Fruit fly (Drosophila melanogaster) whole organism, embryonic: ENCODE results near the gene CG4455.

ENCODE experiments used
- Awh ChIP-seq: fragments of 200-800 bp; sonication (Bioruptor generic); IDR thresholded peaks from 2 replicates; pipeline ENCODE4, ENCODE4 v1.3.6; 2022; ENCODE audit warnings: missing biosample characterization, missing genetic modification characterization
- B-H2 ChIP-seq: fragments of 200-800 bp; sonication (Bioruptor generic); optimal IDR thresholded peaks from 2 replicates; lab custom pipeline; 2018; ENCODE audit warnings: missing biosample characterization, mild to moderate bottlenecking, missing genetic modification characterization
- CG10209 ChIP-seq: fragments of 200-800 bp; sonication (Bioruptor generic); optimal IDR thresholded peaks from 3 replicates; lab custom pipeline; 2017; ENCODE audit warnings: missing biosample characterization, mild to moderate bottlenecking, missing genetic modification characterization, missing genetic modification reagents
- CG1024 ChIP-seq: fragments of 200-800 bp; sonication (Bioruptor generic); IDR thresholded peaks from 2 replicates; pipeline ENCODE4 v1.3.6; 2022; ENCODE audit warnings: missing biosample characterization, missing genetic modification characterization
- CG10267 ChIP-seq: fragments of 200-800 bp; sonication (Bioruptor generic); optimal IDR thresholded peaks from 2 replicates; lab custom pipeline; 2018; ENCODE audit warnings: missing biosample characterization, mild to moderate bottlenecking, missing genetic modification characterization, moderate library complexity
- CG10462 ChIP-seq: fragments of 200-800 bp; sonication (Bioruptor generic); optimal IDR thresholded peaks from 2 replicates; lab custom pipeline; 2016; ENCODE audit warnings: missing biosample characterization, missing genetic modification characterization
- CG11456 ChIP-seq: fragments of 200-800 bp; sonication (Bioruptor generic); IDR thresholded peaks from 3 replicates; pipeline ENCODE4 v1.3.6; 2022; ENCODE audit warnings: missing biosample characterization, missing genetic modification characterization
- CG11696 ChIP-seq: fragments of 200-800 bp; sonication (Bioruptor generic); IDR thresholded peaks from 2 replicates; pipeline ENCODE4 v1.3.6; 2022; ENCODE audit warnings: missing biosample characterization, missing genetic modification characterization
- CG1529 ChIP-seq: fragments of 200-800 bp; sonication (Bioruptor generic); optimal IDR thresholded peaks from 3 replicates; lab custom pipeline; 2018; ENCODE audit warnings: missing biosample characterization, missing genetic modification characterization
- CG16813 ChIP-seq: fragments of 200-800 bp; sonication (Bioruptor generic); IDR thresholded peaks from 3 replicates; pipeline ENCODE4 v1.3.6; 2022; ENCODE audit warnings: missing biosample characterization, missing genetic modification characterization; ENCODE audit not compliant: partially characterized antibody
- CG16815 ChIP-seq: fragments of 200-800 bp; sonication (Bioruptor generic); optimal IDR thresholded peaks from 3 replicates; lab custom pipeline; 2017; ENCODE audit warnings: missing biosample characterization, mild to moderate bottlenecking, missing genetic modification characterization
- CG17361 ChIP-seq: fragments of 200-800 bp; sonication (Bioruptor generic); IDR thresholded peaks from 3 replicates; pipeline ENCODE4 v1.3.6; 2022; ENCODE audit warnings: missing biosample characterization, missing genetic modification characterization
- CG17912 ChIP-seq: fragments of 200-800 bp; sonication (Bioruptor generic); optimal IDR thresholded peaks from 2 replicates; lab custom pipeline; 2018; ENCODE audit warnings: missing biosample characterization, mild to moderate bottlenecking, missing genetic modification characterization
- CG2889 ChIP-seq: fragments of 200-800 bp; sonication (Bioruptor generic); IDR thresholded peaks from 3 replicates; pipeline ENCODE4 v1.3.6; 2022; ENCODE audit warnings: missing biosample characterization, missing genetic modification characterization
- CG3407 ChIP-seq: fragments of 200-800 bp; sonication (Bioruptor generic); optimal IDR thresholded peaks from 2 replicates; lab custom pipeline; 2018; ENCODE audit warnings: missing biosample characterization, mild to moderate bottlenecking, missing genetic modification characterization
- CG6254 ChIP-seq: fragments of 200-800 bp; sonication (Bioruptor generic); optimal IDR thresholded peaks from 3 replicates; lab custom pipeline; 2017; ENCODE audit warnings: mild to moderate bottlenecking, missing biosample characterization, missing genetic modification reagents, missing genetic modification characterization
- CG6689 ChIP-seq: fragments of 200-800 bp; sonication (Bioruptor generic); IDR thresholded peaks from 2 replicates; pipeline ENCODE4 v1.3.6; 2022; ENCODE audit warnings: missing biosample characterization, missing genetic modification characterization
- CG8281 ChIP-seq: fragments of 200-800 bp; sonication (Bioruptor generic); optimal IDR thresholded peaks from 2 replicates; lab custom pipeline; 2018; ENCODE audit warnings: missing biosample characterization, mild to moderate bottlenecking, missing genetic modification characterization, moderate library complexity
- CG8359 ChIP-seq: fragments of 200-800 bp; sonication (Bioruptor generic); optimal IDR thresholded peaks from 2 replicates; lab custom pipeline; 2017; ENCODE audit warnings: missing biosample characterization, mild to moderate bottlenecking, missing genetic modification characterization, borderline replicate concordance
- Dfd ChIP-seq, 2 experiments: fragments of >200 bp; optimal IDR thresholded peaks; 2 replicates each; lab custom pipeline; 2017; ENCODE audit warnings: missing biosample characterization in 2 of 2, missing genetic modification characterization in 2 of 2
- Drgx ChIP-seq: fragments of 200-800 bp; sonication (Bioruptor generic); IDR thresholded peaks from 2 replicates; pipeline ENCODE4 v1.3.6; 2022; ENCODE audit warnings: missing biosample characterization, missing genetic modification characterization
- Elba2 ChIP-seq: fragments of 200-800 bp; sonication (Bioruptor generic); optimal IDR thresholded peaks from 3 replicates; lab custom pipeline; 2016; ENCODE audit warnings: missing biosample characterization, missing genetic modification characterization
- H15 ChIP-seq: fragments of 200-800 bp; sonication (Bioruptor generic); IDR thresholded peaks from 3 replicates; pipeline ENCODE4 v1.3.6; 2022; ENCODE audit warnings: missing biosample characterization, missing genetic modification characterization
- MTF-1 ChIP-seq: fragments of 200-800 bp; sonication (Bioruptor generic); optimal IDR thresholded peaks from 2 replicates; lab custom pipeline; 2018; ENCODE audit warnings: missing biosample characterization, mild to moderate bottlenecking, missing genetic modification characterization, borderline replicate concordance
- Pdp1 ChIP-seq, 2 experiments: fragments of 200-800 bp; sonication (Bioruptor generic); optimal IDR thresholded peaks; 3 replicates each; lab custom pipeline; 2016; ENCODE audit warnings: missing biosample characterization in 2 of 2, missing genetic modification characterization in 2 of 2, mild to moderate bottlenecking in 1 of 2, moderate library complexity in 1 of 2
- Sin3A ChIP-seq: fragments of >200 bp; optimal IDR thresholded peaks from 2 replicates; lab custom pipeline; 2018
- TFAM ChIP-seq: fragments of 200-800 bp; sonication (Bioruptor generic); optimal IDR thresholded peaks from 2 replicates; lab custom pipeline; 2017; ENCODE audit warnings: missing biosample characterization, missing genetic modification characterization, inconsistent platforms
- Usf ChIP-seq: fragments of 200-800 bp; sonication (Bioruptor generic); optimal IDR thresholded peaks from 2 replicates; lab custom pipeline; 2017; ENCODE audit warnings: missing genotype, missing biosample characterization, missing genetic modification characterization
- abd-A ChIP-seq: fragments of 200-800 bp; sonication (Bioruptor generic); optimal IDR thresholded peaks from 3 replicates; lab custom pipeline; 2019; ENCODE audit warnings: missing biosample characterization, mild to moderate bottlenecking, missing genetic modification characterization, moderate library complexity
- amos ChIP-seq: fragments of 200-800 bp; sonication (Bioruptor generic); IDR thresholded peaks from 2 replicates; pipeline ENCODE4 v1.3.6; 2022; ENCODE audit warnings: missing biosample characterization, missing genetic modification characterization; ENCODE audit not compliant: partially characterized antibody
- az2 ChIP-seq: fragments of 200-800 bp; sonication (Bioruptor generic); optimal IDR thresholded peaks from 3 replicates; lab custom pipeline; 2016; ENCODE audit warnings: missing biosample characterization, missing genetic modification characterization
- ci ChIP-seq: fragments of 200-800 bp; sonication (Bioruptor generic); IDR thresholded peaks from 3 replicates; pipeline ENCODE4 v1.3.6; 2022; ENCODE audit warnings: missing biosample characterization, missing genetic modification characterization
- cwo ChIP-seq: fragments of 200-800 bp; sonication (Bioruptor generic); optimal IDR thresholded peaks from 3 replicates; lab custom pipeline; 2017; ENCODE audit warnings: missing biosample characterization, missing genetic modification characterization, mild to moderate bottlenecking, moderate library complexity, missing genetic modification reagents
- dmrt99B ChIP-seq: fragments of 200-800 bp; sonication (Bioruptor generic); optimal IDR thresholded peaks from 2 replicates; lab custom pipeline; 2018; ENCODE audit warnings: missing biosample characterization, mild to moderate bottlenecking, missing genetic modification characterization, moderate library complexity
- dpn ChIP-seq, 2 experiments: fragments of 200-800 bp; sonication (Bioruptor generic); optimal IDR thresholded peaks; 3 replicates each; lab custom pipeline; 2016; ENCODE audit warnings: missing biosample characterization in 2 of 2, missing genetic modification characterization in 2 of 2
- grau ChIP-seq: fragments of 200-800 bp; optimal IDR thresholded peaks from 3 replicates; lab custom pipeline; 2019; ENCODE audit warnings: missing biosample characterization, mild to moderate bottlenecking, missing genetic modification characterization, moderate library complexity
- ken ChIP-seq: fragments of 200-800 bp; sonication (Bioruptor generic); IDR thresholded peaks from 3 replicates; pipeline ENCODE4 v1.3.6; 2022; ENCODE audit warnings: missing biosample characterization, missing genetic modification characterization
- pfk ChIP-seq: fragments of 200-800 bp; sonication (Bioruptor generic); optimal IDR thresholded peaks from 2 replicates; lab custom pipeline; 2018; ENCODE audit warnings: missing biosample characterization, mild to moderate bottlenecking, missing genetic modification characterization, moderate library complexity
- pnt ChIP-seq: fragments of 200-800 bp; sonication (Bioruptor generic); optimal IDR thresholded peaks from 3 replicates; lab custom pipeline; 2016; ENCODE audit warnings: missing biosample characterization, missing genetic modification characterization
- run ChIP-seq: fragments of 200-800 bp; sonication (Bioruptor generic); optimal IDR thresholded peaks from 3 replicates; lab custom pipeline; 2018; ENCODE audit warnings: missing biosample characterization, mild to moderate bottlenecking, missing genetic modification characterization
- sens-2 ChIP-seq: fragments of 200-800 bp; sonication (Bioruptor generic); IDR thresholded peaks from 2 replicates; pipeline ENCODE4 v1.3.6; 2022; ENCODE audit warnings: missing biosample characterization, missing genetic modification characterization
- sim ChIP-seq: fragments of 200-800 bp; sonication (Bioruptor generic); IDR thresholded peaks from 2 replicates; pipeline ENCODE4 v1.3.6; 2022; ENCODE audit warnings: missing biosample characterization, missing genetic modification characterization
- slou ChIP-seq: fragments of 200-800 bp; sonication (Bioruptor generic); optimal IDR thresholded peaks from 3 replicates; lab custom pipeline; 2016; ENCODE audit warnings: missing biosample characterization, missing genetic modification characterization
- tin ChIP-seq: fragments of 200-800 bp; sonication (Bioruptor generic); optimal IDR thresholded peaks from 3 replicates; lab custom pipeline; 2016; ENCODE audit warnings: missing biosample characterization, missing genetic modification characterization
- tna ChIP-seq: fragments of 200-800 bp; sonication (Bioruptor generic); IDR thresholded peaks from 2 replicates; pipeline ENCODE4 v1.3.6; 2022; ENCODE audit warnings: missing biosample characterization, missing genetic modification characterization; ENCODE audit not compliant: partially characterized antibody
- trem ChIP-seq: fragments of 200-800 bp; optimal IDR thresholded peaks from 3 replicates; lab custom pipeline; 2019; ENCODE audit warnings: missing biosample characterization, mild to moderate bottlenecking, missing genetic modification characterization, moderate library complexity
- zfh1 ChIP-seq: fragments of 200-800 bp; sonication (Bioruptor generic); IDR thresholded peaks from 3 replicates; pipeline ENCODE4 v1.3.6; 2022; ENCODE audit warnings: missing biosample characterization, missing genetic modification characterization
- zfh2 ChIP-seq: fragments of 200-800 bp; sonication (Bioruptor generic); optimal IDR thresholded peaks from 2 replicates; lab custom pipeline; 2016; ENCODE audit warnings: missing biosample characterization, missing genetic modification characterization

CG4455 gene

dm6 chr2L:16352585-16353580, at the start of gene CG4455, which contains the start of the genes Hyls1 and chif (continued):
- TF ChIP-seq CG6254 (GFP tag; lab: Kevin White, UChicago) (peak; percentile 53), tin (GFP tag; lab: Kevin White, UChicago) (peak; percentile 7), run (peak; percentile 5), CG10462 (GFP tag; lab: Kevin White, UChicago) (no peak), abd-A (tag; lab: Kevin White, UChicago) (peak; percentile 25), CG3407 (peak; percentile 5), grau (tag; lab: Kevin White, UChicago) (no peak), dmrt99B (tag; lab: Kevin White, UChicago) (peak; percentile 17), trem (tag; lab: Kevin White, UChicago) (peak; percentile 81), CG16815 (GFP tag; lab: Kevin White, UChicago) (no peak), CG17912 (GFP tag; lab: Kevin White, UChicago) (no peak), zfh2 (GFP tag; lab: Kevin White, UChicago) (peak; percentile 39), ci (GFP tag; lab: Robert Waterston, UW) (peak; percentile 42; the same call in 1 of the 3 replicates), az2 (peak; percentile 11), CG1529 (GFP tag; lab: Kevin White, UChicago) (peak; percentile 29), pnt (GFP tag; lab: Kevin White, UChicago) (no peak), slou (GFP tag; lab: Kevin White, UChicago) (peak; percentile 13), sens-2 (no peak), CG11696 (GFP tag; lab: Robert Waterston, UW) (no peak), CG10209 (GFP tag; lab: Kevin White, UChicago) (peak; percentile 18), CG2889 (no peak), tna (GFP tag; lab: Robert Waterston, UW) (peak; percentile 61; the same call in 1 of the 2 replicates), CG1024 (GFP tag; lab: Robert Waterston, UW) (no peak), sim (GFP tag; lab: Robert Waterston, UW) (no peak), CG6689 (GFP tag; lab: Robert Waterston, UW) (no peak), Usf (GFP tag; lab: Kevin White, UChicago) (no peak), Drgx (no peak), Sin3A (lab: Kevin White, UChicago) (peak; percentile 98), Dfd (GFP tag; optimal IDR thresholded peaks at IDR 0.05; lab: Kevin White, UChicago) (no peak), B-H2 (GFP tag; lab: Kevin White, UChicago) (peak; percentile 58), ken (no peak), CG8281 (no peak), amos (peak; percentile 86), MTF-1 (GFP tag; lab: Kevin White, UChicago) (no peak), Pdp1 (GFP tag; optimal IDR thresholded peaks at IDR 0.05; lab: Kevin White, UChicago) (peak in 1 of 2 experiments; percentile 7), pfk (GFP tag; lab: Kevin White, UChicago) (no peak), dpn (GFP tag; optimal IDR thresholded peaks at IDR 0.05; lab: Kevin White, UChicago) (peak in 1 of 2 experiments; percentile 30), Elba2 (GFP tag; lab: Kevin White, UChicago) (no peak), CG16813 (GFP tag; lab: Robert Waterston, UW) (peak; percentile 94), TFAM (GFP tag; lab: Kevin White, UChicago) (no peak), CG8359 (no peak), CG17361 (GFP tag; lab: Robert Waterston, UW) (peak; percentile 59; the same call in 2 of the 3 replicates), Awh (GFP tag; lab: Robert Waterston, UW) (no peak), CG10267 (tag; lab: Kevin White, UChicago) (peak; percentile 67), CG11456 (GFP tag; lab: Robert Waterston, UW) (no peak), cwo (peak; percentile 5), zfh1 (GFP tag; lab: Robert Waterston, UW) (no peak), H15 (no peak)
